Fruit fly (Drosophila melanogaster) whole organism, embryonic: ENCODE measurements around the gene CG5810.

ENCODE experiments used
- CG10366 ChIP-seq: fragments of 200-800 bp; sonication (Bioruptor generic); IDR thresholded peaks from 2 replicates; pipeline ENCODE4 v1.3.6; 2022; ENCODE audit warnings: missing biosample characterization, missing genetic modification characterization
- CG11456 ChIP-seq: fragments of 200-800 bp; sonication (Bioruptor generic); IDR thresholded peaks from 3 replicates; pipeline ENCODE4 v1.3.6; 2022; ENCODE audit warnings: missing biosample characterization, missing genetic modification characterization
- CG14965 ChIP-seq: fragments of 200-800 bp; sonication (Bioruptor generic); optimal IDR thresholded peaks from 2 replicates; lab custom pipeline; 2016; ENCODE audit warnings: missing biosample characterization, missing genetic modification characterization, borderline replicate concordance
- CG16813 ChIP-seq: fragments of 200-800 bp; sonication (Bioruptor generic); IDR thresholded peaks from 3 replicates; pipeline ENCODE4 v1.3.6; 2022; ENCODE audit warnings: missing biosample characterization, missing genetic modification characterization; ENCODE audit not compliant: partially characterized antibody
- CG1832 ChIP-seq: fragments of 200-800 bp; sonication (Bioruptor generic); optimal IDR thresholded peaks from 2 replicates; lab custom pipeline; 2017; ENCODE audit warnings: missing biosample characterization, mild to moderate bottlenecking, missing genetic modification characterization, inconsistent platforms
- CG18619 ChIP-seq: fragments of 200-800 bp; sonication (Bioruptor generic); optimal IDR thresholded peaks from 3 replicates; lab custom pipeline; 2017; ENCODE audit warnings: missing biosample characterization, mild to moderate bottlenecking, missing genetic modification characterization
- CG31441 ChIP-seq: fragments of 200-800 bp; sonication (Bioruptor generic); IDR thresholded peaks from 2 replicates; pipeline ENCODE4 v1.3.6; 2022; ENCODE audit warnings: missing biosample characterization, missing genetic modification characterization
- CG34376 ChIP-seq: fragments of 200-800 bp; sonication (Bioruptor generic); optimal IDR thresholded peaks from 2 replicates; lab custom pipeline; 2018; ENCODE audit warnings: missing biosample characterization, mild to moderate bottlenecking, missing genetic modification characterization
- CG3995 ChIP-seq: fragments of 200-800 bp; sonication (Bioruptor generic); optimal IDR thresholded peaks from 3 replicates; lab custom pipeline; 2016; ENCODE audit warnings: missing biosample characterization, missing genetic modification characterization
- CG4360 ChIP-seq: fragments of 200-800 bp; sonication (Bioruptor generic); IDR thresholded peaks from 2 replicates; pipeline ENCODE4 v1.3.6; 2022; ENCODE audit warnings: missing biosample characterization, missing genetic modification characterization
- CG4404 ChIP-seq: fragments of 200-800 bp; sonication (Bioruptor generic); IDR thresholded peaks from 2 replicates; pipeline ENCODE4 v1.3.6; 2022; ENCODE audit warnings: missing biosample characterization, missing genetic modification characterization
- CG4424 ChIP-seq: fragments of 200-800 bp; sonication (Bioruptor generic); optimal IDR thresholded peaks from 3 replicates; lab custom pipeline; 2016; ENCODE audit warnings: missing biosample characterization, missing genetic modification characterization
- CG4617 ChIP-seq: fragments of 200-800 bp; sonication (Bioruptor generic); optimal IDR thresholded peaks from 3 replicates; lab custom pipeline; 2016; ENCODE audit warnings: missing biosample characterization, missing genetic modification characterization, borderline replicate concordance
- CG5180 ChIP-seq: fragments of 200-800 bp; sonication (Bioruptor generic); optimal IDR thresholded peaks from 3 replicates; lab custom pipeline; 2017; ENCODE audit warnings: missing biosample characterization, missing genetic modification characterization, mild to moderate bottlenecking, moderate library complexity, missing genetic modification reagents
- CG6813 ChIP-seq: fragments of 200-800 bp; sonication (Bioruptor generic); optimal IDR thresholded peaks from 2 replicates; lab custom pipeline; 2017; ENCODE audit warnings: missing biosample characterization, missing genetic modification characterization, mild to moderate bottlenecking, moderate library complexity, missing genetic modification reagents
- CG7357 ChIP-seq: fragments of 200-800 bp; sonication (Bioruptor generic); IDR thresholded peaks from 3 replicates; pipeline ENCODE4 v1.3.6; 2022; ENCODE audit warnings: missing biosample characterization, missing genetic modification characterization
- CG7372 ChIP-seq: fragments of 200-800 bp; sonication (Bioruptor generic); IDR thresholded peaks from 2 replicates; pipeline ENCODE4 v1.3.6; 2022; ENCODE audit warnings: missing biosample characterization, missing genetic modification characterization
- CG7786 ChIP-seq: fragments of 200-800 bp; sonication (Bioruptor generic); optimal IDR thresholded peaks from 2 replicates; lab custom pipeline; 2016; ENCODE audit warnings: missing biosample characterization, missing genetic modification characterization
- CG8290 ChIP-seq, 3 experiments: fragments of 200-800 bp; sonication (Bioruptor generic); optimal IDR thresholded peaks; 2 replicates each; lab custom pipeline; 2016 to 2019; ENCODE audit warnings: missing biosample characterization in 3 of 3, missing genetic modification characterization in 3 of 3, mild to moderate bottlenecking in 2 of 3, moderate library complexity in 1 of 3
- CG9817 ChIP-seq: fragments of 200-800 bp; sonication (Bioruptor generic); optimal IDR thresholded peaks from 2 replicates; lab custom pipeline; 2018; ENCODE audit warnings: missing biosample characterization, mild to moderate bottlenecking, missing genetic modification characterization, moderate library complexity
- CG9876 ChIP-seq: fragments of 200-800 bp; sonication (Bioruptor generic); optimal IDR thresholded peaks from 2 replicates; lab custom pipeline; 2016; ENCODE audit warnings: missing biosample characterization, missing genetic modification characterization
- Camta ChIP-seq: fragments of 200-800 bp; sonication (Bioruptor generic); optimal IDR thresholded peaks from 2 replicates; lab custom pipeline; 2016; ENCODE audit warnings: missing biosample characterization, missing genetic modification characterization
- Dad ChIP-seq: fragments of 200-800 bp; sonication (Bioruptor generic); optimal IDR thresholded peaks from 3 replicates; lab custom pipeline; 2016; ENCODE audit warnings: missing biosample characterization, missing genetic modification characterization
- E2f1 ChIP-seq: fragments of 200-800 bp; sonication (Bioruptor generic); IDR thresholded peaks from 2 replicates; pipeline ENCODE4 v1.3.6; 2022; ENCODE audit warnings: missing biosample characterization, missing genetic modification characterization
- Ets97D ChIP-seq: fragments of 200-800 bp; sonication (Bioruptor generic); optimal IDR thresholded peaks from 3 replicates; lab custom pipeline; 2016; ENCODE audit warnings: missing biosample characterization, missing genetic modification characterization
- Gsc ChIP-seq: fragments of 200-800 bp; sonication (Bioruptor generic); IDR thresholded peaks from 2 replicates; pipeline ENCODE4 v1.3.6; 2022; ENCODE audit warnings: missing biosample characterization, missing genetic modification characterization
- Gug ChIP-seq: fragments of 200-800 bp; sonication (Bioruptor generic); IDR thresholded peaks from 4 replicates; pipeline ENCODE4 v1.3.6; 2022; ENCODE audit warnings: missing biosample characterization, missing genetic modification characterization
- Hey ChIP-seq: fragments of 200-800 bp; sonication (Bioruptor generic); optimal IDR thresholded peaks from 3 replicates; lab custom pipeline; 2018; ENCODE audit warnings: missing biosample characterization, mild to moderate bottlenecking, missing genetic modification characterization
- Kr ChIP-seq: fragments of 200-800 bp; sonication (Bioruptor generic); optimal IDR thresholded peaks from 2 replicates; lab custom pipeline; 2017; ENCODE audit warnings: missing biosample characterization, mild to moderate bottlenecking, missing genetic modification characterization
- Lhr ChIP-seq: fragments of 200-800 bp; sonication (Bioruptor generic); optimal IDR thresholded peaks from 3 replicates; lab custom pipeline; 2017; ENCODE audit warnings: mild to moderate bottlenecking, missing biosample characterization, missing genetic modification reagents, missing genetic modification characterization
- Mrtf ChIP-seq: fragments of 200-800 bp; sonication (Bioruptor generic); IDR thresholded peaks from 3 replicates; pipeline ENCODE4 v1.3.6; 2022; ENCODE audit warnings: missing biosample characterization, missing genetic modification characterization
- Myb ChIP-seq: fragments of 200-800 bp; sonication (Bioruptor generic); optimal IDR thresholded peaks from 2 replicates; lab custom pipeline; 2016; ENCODE audit warnings: missing biosample characterization, missing genetic modification characterization
- Optix ChIP-seq: fragments of 200-800 bp; sonication (Bioruptor generic); IDR thresholded peaks from 3 replicates; pipeline ENCODE4 v1.3.6; 2022; ENCODE audit warnings: missing biosample characterization, missing genetic modification characterization
- ato ChIP-seq: fragments of 200-800 bp; sonication (Bioruptor generic); IDR thresholded peaks from 2 replicates; pipeline ENCODE4 v1.3.6; 2022; ENCODE audit warnings: missing biosample characterization, missing genetic modification characterization; ENCODE audit not compliant: partially characterized antibody
- chinmo ChIP-seq: fragments of 200-800 bp; sonication (Bioruptor generic); IDR thresholded peaks from 4 replicates; pipeline ENCODE4 v1.3.6; 2022; ENCODE audit warnings: missing biosample characterization, missing genetic modification characterization; ENCODE audit not compliant: partially characterized antibody
- corto ChIP-seq: fragments of 200-800 bp; sonication (Bioruptor generic); optimal IDR thresholded peaks from 2 replicates; lab custom pipeline; 2016; ENCODE audit warnings: missing biosample characterization, mild to moderate bottlenecking, missing genetic modification characterization, moderate library complexity
- da ChIP-seq: fragments of 200-800 bp; sonication (Bioruptor generic); optimal IDR thresholded peaks from 2 replicates; lab custom pipeline; 2016; ENCODE audit warnings: missing biosample characterization, missing genetic modification characterization
- dati ChIP-seq: fragments of 200-800 bp; sonication (Bioruptor generic); IDR thresholded peaks from 2 replicates; pipeline ENCODE4 v1.3.6; 2022; ENCODE audit warnings: missing biosample characterization, missing genetic modification characterization
- dmrt99B ChIP-seq: fragments of 200-800 bp; sonication (Bioruptor generic); optimal IDR thresholded peaks from 2 replicates; lab custom pipeline; 2018; ENCODE audit warnings: missing biosample characterization, mild to moderate bottlenecking, missing genetic modification characterization, moderate library complexity
- gem ChIP-seq: fragments of 200-800 bp; sonication (Bioruptor generic); optimal IDR thresholded peaks from 2 replicates; lab custom pipeline; 2019; ENCODE audit warnings: missing biosample characterization, mild to moderate bottlenecking, missing genetic modification characterization, moderate library complexity
- gsb-n ChIP-seq: fragments of 200-800 bp; sonication (Bioruptor generic); optimal IDR thresholded peaks from 3 replicates; lab custom pipeline; 2018; ENCODE audit warnings: missing biosample characterization, mild to moderate bottlenecking, missing genetic modification characterization
- jing ChIP-seq: fragments of 200-800 bp; sonication (Bioruptor generic); optimal IDR thresholded peaks from 2 replicates; lab custom pipeline; 2018; ENCODE audit warnings: missing biosample characterization, mild to moderate bottlenecking, missing genetic modification characterization
- mam ChIP-seq: fragments of 200-800 bp; sonication (Bioruptor generic); optimal IDR thresholded peaks from 3 replicates; lab custom pipeline; 2016; ENCODE audit warnings: missing biosample characterization, missing genetic modification characterization
- onecut ChIP-seq: fragments of 200-800 bp; sonication (Bioruptor generic); IDR thresholded peaks from 2 replicates; pipeline ENCODE4 v1.3.6; 2022; ENCODE audit warnings: missing biosample characterization, missing genetic modification characterization
- pb ChIP-seq: fragments of 200-800 bp; sonication (Bioruptor generic); optimal IDR thresholded peaks from 3 replicates; lab custom pipeline; 2016; ENCODE audit warnings: missing biosample characterization, missing genetic modification characterization
- row ChIP-seq: fragments of 200-800 bp; sonication (Bioruptor generic); IDR thresholded peaks from 3 replicates; pipeline ENCODE4 v1.3.6; 2022; ENCODE audit warnings: missing biosample characterization, missing genetic modification characterization
- sima ChIP-seq: fragments of 200-800 bp; sonication (Bioruptor generic); optimal IDR thresholded peaks from 2 replicates; lab custom pipeline; 2016; ENCODE audit warnings: missing biosample characterization, missing genetic modification characterization
- slbo ChIP-seq: fragments of 200-800 bp; sonication (Bioruptor generic); IDR thresholded peaks from 2 replicates; pipeline ENCODE4 v1.3.6; 2022; ENCODE audit warnings: missing biosample characterization, missing genetic modification characterization
- tap ChIP-seq: fragments of 200-800 bp; optimal IDR thresholded peaks from 3 replicates; lab custom pipeline; 2019; ENCODE audit warnings: missing biosample characterization, mild to moderate bottlenecking, missing genetic modification characterization, moderate library complexity
- ttk ChIP-seq: fragments of 200-800 bp; sonication (Bioruptor generic); IDR thresholded peaks from 2 replicates; pipeline ENCODE4 v2.1.2; 2022; ENCODE audit warnings: missing biosample characterization, missing genetic modification characterization
- zfh2 ChIP-seq: fragments of 200-800 bp; sonication (Bioruptor generic); optimal IDR thresholded peaks from 2 replicates; lab custom pipeline; 2016; ENCODE audit warnings: missing biosample characterization, missing genetic modification characterization

Gene CG5810

dm6 chr3R:21163318-21163828 lies at the start of gene CG5810 (continued):
- TF ChIP-seq tap (tag; lab: Kevin White, UChicago): no peak
- TF ChIP-seq CG4404 (GFP tag; lab: Robert Waterston, UW): no peak
- no peak for TF ChIP-seq zfh2
- TF ChIP-seq corto: no peak
- no peak for TF ChIP-seq Lhr (GFP tag; lab: Kevin White, UChicago)
- TF ChIP-seq CG18619 (GFP tag; lab: Kevin White, UChicago): no peak
- no peak for TF ChIP-seq CG11456 (GFP tag; lab: Robert Waterston, UW)
- TF ChIP-seq CG10366 (GFP tag; lab: Robert Waterston, UW): no peak
- no peak for TF ChIP-seq CG7372 (GFP tag; lab: Robert Waterston, UW)
- no peak for TF ChIP-seq CG8290 (GFP tag; optimal IDR thresholded peaks at IDR 0.05; lab: Kevin White, UChicago)
- TF ChIP-seq CG8290 (tag; optimal IDR thresholded peaks at IDR 0.05; lab: Kevin White, UChicago): peak in 1 of 2 experiments; percentile 86
- no peak for TF ChIP-seq CG16813 (GFP tag; lab: Robert Waterston, UW)
- no peak for TF ChIP-seq sima (GFP tag; lab: Kevin White, UChicago)
- no peak for TF ChIP-seq CG14965
- no peak; the same call in 2 of the 3 replicates for TF ChIP-seq row
- TF ChIP-seq Mrtf (GFP tag; lab: Robert Waterston, UW): no peak
- TF ChIP-seq CG4424: no peak
- no peak for TF ChIP-seq E2f1
- TF ChIP-seq chinmo (GFP tag; lab: Robert Waterston, UW): peak; percentile 96
- TF ChIP-seq gsb-n (tag; lab: Kevin White, UChicago): no peak
- TF ChIP-seq mam (GFP tag; lab: Kevin White, UChicago): no peak
- no peak for TF ChIP-seq da (GFP tag; lab: Kevin White, UChicago)
- TF ChIP-seq ato (GFP tag; lab: Robert Waterston, UW): no peak
- TF ChIP-seq Gsc (GFP tag; lab: Robert Waterston, UW): no peak
- no peak for TF ChIP-seq CG3995
- no peak for TF ChIP-seq Gug (GFP tag; lab: Robert Waterston, UW)
- TF ChIP-seq CG4617 (GFP tag; lab: Kevin White, UChicago): no peak
- no peak for TF ChIP-seq dmrt99B
- TF ChIP-seq CG4360: no peak
- no peak for TF ChIP-seq Camta (GFP tag; lab: Kevin White, UChicago)
- TF ChIP-seq CG31441 (GFP tag; lab: Robert Waterston, UW): no peak
- TF ChIP-seq CG34376 (GFP tag; lab: Kevin White, UChicago): peak; percentile 93
- no peak for TF ChIP-seq Kr (GFP tag; lab: Kevin White, UChicago)
- TF ChIP-seq gem (tag; lab: Kevin White, UChicago): no peak
- TF ChIP-seq ttk: no peak
- no peak for TF ChIP-seq CG1832 (GFP tag; lab: Kevin White, UChicago)
- no peak for TF ChIP-seq Dad (GFP tag; lab: Kevin White, UChicago)
- TF ChIP-seq onecut (GFP tag; lab: Robert Waterston, UW): no peak
- peak; percentile 3 for TF ChIP-seq CG9817 (tag; lab: Kevin White, UChicago)
- TF ChIP-seq Ets97D (GFP tag; lab: Kevin White, UChicago): no peak
- TF ChIP-seq CG6813 (GFP tag; lab: Kevin White, UChicago): peak; percentile 28
- no peak for TF ChIP-seq CG7357
- no peak for TF ChIP-seq dati
- peak; percentile 83 for TF ChIP-seq Hey (tag; lab: Kevin White, UChicago)
- TF ChIP-seq slbo: no peak
- TF ChIP-seq Optix: no peak
- TF ChIP-seq jing (GFP tag; lab: Kevin White, UChicago): no peak
- no peak for TF ChIP-seq CG5180 (GFP tag; lab: Kevin White, UChicago)
- no peak for TF ChIP-seq pb (GFP tag; lab: Kevin White, UChicago)
- TF ChIP-seq Myb (GFP tag; lab: Kevin White, UChicago): no peak
- no peak for TF ChIP-seq CG9876
- TF ChIP-seq CG7786 (GFP tag; lab: Kevin White, UChicago): no peak
